Fruit fly (Drosophila melanogaster) whole organism, embryonic: Measurements from ENCODE around the gene CG7564.

ENCODE experiments used
- BEAF-32 ChIP-seq: fragments of 200-800 bp; sonication (Bioruptor generic); optimal IDR thresholded peaks from 3 replicates; lab custom pipeline; 2017; ENCODE audit warnings: missing biosample characterization, missing genetic modification characterization, mild to moderate bottlenecking, moderate library complexity, missing genetic modification reagents
- C15 ChIP-seq: fragments of 200-800 bp; sonication (Bioruptor generic); IDR thresholded peaks from 3 replicates; pipeline ENCODE4 v1.3.6; 2022; ENCODE audit warnings: missing biosample characterization, missing genetic modification characterization
- CG10209 ChIP-seq: fragments of 200-800 bp; sonication (Bioruptor generic); optimal IDR thresholded peaks from 3 replicates; lab custom pipeline; 2017; ENCODE audit warnings: missing biosample characterization, mild to moderate bottlenecking, missing genetic modification characterization, missing genetic modification reagents
- CG10979 ChIP-seq: fragments of 200-800 bp; sonication (Bioruptor generic); optimal IDR thresholded peaks from 2 replicates; lab custom pipeline; 2018; ENCODE audit warnings: missing biosample characterization, mild to moderate bottlenecking, missing genetic modification characterization, moderate library complexity
- CG11085 ChIP-seq: fragments of 200-800 bp; sonication (Bioruptor generic); IDR thresholded peaks from 2 replicates; pipeline ENCODE4 v1.3.6; 2022; ENCODE audit warnings: missing biosample characterization, missing genetic modification characterization
- CG11398 ChIP-seq: fragments of 200-800 bp; sonication (Bioruptor generic); optimal IDR thresholded peaks from 2 replicates; lab custom pipeline; 2016; ENCODE audit warnings: missing biosample characterization, missing genetic modification characterization
- CG12104 ChIP-seq: fragments of 200-800 bp; sonication (Bioruptor generic); optimal IDR thresholded peaks from 3 replicates; lab custom pipeline; 2016; ENCODE audit warnings: missing biosample characterization, missing genetic modification characterization
- CG13894 ChIP-seq: fragments of 200-800 bp; sonication (Bioruptor generic); optimal IDR thresholded peaks from 3 replicates; lab custom pipeline; 2018; ENCODE audit warnings: missing biosample characterization, mild to moderate bottlenecking, missing genetic modification characterization, moderate library complexity
- CG14860 ChIP-seq: fragments of 200-800 bp; sonication (Bioruptor generic); IDR thresholded peaks from 3 replicates; pipeline ENCODE4 v1.3.6; 2022; ENCODE audit warnings: missing biosample characterization, missing genetic modification characterization; ENCODE audit not compliant: partially characterized antibody
- CG14965 ChIP-seq: fragments of 200-800 bp; sonication (Bioruptor generic); optimal IDR thresholded peaks from 2 replicates; lab custom pipeline; 2016; ENCODE audit warnings: missing biosample characterization, missing genetic modification characterization, borderline replicate concordance
- CG15514 ChIP-seq: fragments of 200-800 bp; sonication (Bioruptor generic); optimal IDR thresholded peaks from 3 replicates; lab custom pipeline; 2017; ENCODE audit warnings: missing biosample characterization, missing genetic modification characterization, mild to moderate bottlenecking, moderate library complexity, missing genetic modification reagents
- CG17568 ChIP-seq: fragments of 200-800 bp; sonication (Bioruptor generic); optimal IDR thresholded peaks from 2 replicates; lab custom pipeline; 2018; ENCODE audit warnings: missing biosample characterization, mild to moderate bottlenecking, missing genetic modification characterization, moderate library complexity
- CG18764 ChIP-seq: fragments of 200-800 bp; sonication (Bioruptor generic); optimal IDR thresholded peaks from 3 replicates; lab custom pipeline; 2016; ENCODE audit warnings: missing biosample characterization, missing genetic modification characterization
- CG2889 ChIP-seq: fragments of 200-800 bp; sonication (Bioruptor generic); IDR thresholded peaks from 3 replicates; pipeline ENCODE4 v1.3.6; 2022; ENCODE audit warnings: missing biosample characterization, missing genetic modification characterization
- CG31224 ChIP-seq: fragments of 200-800 bp; sonication (Bioruptor generic); IDR thresholded peaks from 2 replicates; pipeline ENCODE4 v1.3.6; 2022; ENCODE audit warnings: missing biosample characterization, missing genetic modification characterization
- CG33557 ChIP-seq: fragments of 200-800 bp; sonication (Bioruptor generic); optimal IDR thresholded peaks from 2 replicates; lab custom pipeline; 2019; ENCODE audit warnings: missing biosample characterization, mild to moderate bottlenecking, missing genetic modification characterization, moderate library complexity
- CG5180 ChIP-seq: fragments of 200-800 bp; sonication (Bioruptor generic); optimal IDR thresholded peaks from 3 replicates; lab custom pipeline; 2017; ENCODE audit warnings: missing biosample characterization, missing genetic modification characterization, mild to moderate bottlenecking, moderate library complexity, missing genetic modification reagents
- CG6765 ChIP-seq: fragments of 200-800 bp; sonication (Bioruptor generic); optimal IDR thresholded peaks from 3 replicates; lab custom pipeline; 2017; ENCODE audit warnings: missing biosample characterization, mild to moderate bottlenecking, missing genetic modification characterization
- CG8924 ChIP-seq: fragments of 200-800 bp; optimal IDR thresholded peaks from 3 replicates; lab custom pipeline; 2019; ENCODE audit warnings: missing biosample characterization, mild to moderate bottlenecking, missing genetic modification characterization, moderate library complexity
- CTCF ChIP-seq: fragments of 200-800 bp; sonication (Bioruptor generic); optimal IDR thresholded peaks from 2 replicates; lab custom pipeline; 2017; ENCODE audit warnings: missing biosample characterization, mild to moderate bottlenecking, missing genetic modification characterization, moderate library complexity
- CkIIα-i1 ChIP-seq: fragments of 200-800 bp; sonication (Bioruptor generic); IDR thresholded peaks from 2 replicates; pipeline ENCODE4 v1.3.6; 2022; ENCODE audit warnings: missing biosample characterization, missing genetic modification characterization
- Dip3 ChIP-seq: fragments of 200-800 bp; sonication (Bioruptor generic); optimal IDR thresholded peaks from 3 replicates; lab custom pipeline; 2016; ENCODE audit warnings: missing biosample characterization, missing genetic modification characterization
- HmgZ ChIP-seq: fragments of 200-800 bp; sonication (Bioruptor generic); optimal IDR thresholded peaks from 2 replicates; lab custom pipeline; 2018; ENCODE audit warnings: missing biosample characterization, mild to moderate bottlenecking, missing genetic modification characterization
- Hr3 ChIP-seq: fragments of 200-800 bp; sonication (Bioruptor generic); optimal IDR thresholded peaks from 3 replicates; lab custom pipeline; 2016; ENCODE audit warnings: missing biosample characterization, missing genetic modification characterization
- Hr39 ChIP-seq: fragments of >200 bp; optimal IDR thresholded peaks from 2 replicates; lab custom pipeline; 2017
- Meics ChIP-seq: fragments of 200-800 bp; sonication (Bioruptor generic); optimal IDR thresholded peaks from 2 replicates; lab custom pipeline; 2017; ENCODE audit warnings: missing biosample characterization, mild to moderate bottlenecking, missing genetic modification characterization
- Myb ChIP-seq: fragments of 200-800 bp; sonication (Bioruptor generic); optimal IDR thresholded peaks from 2 replicates; lab custom pipeline; 2016; ENCODE audit warnings: missing biosample characterization, missing genetic modification characterization
- Optix ChIP-seq: fragments of 200-800 bp; sonication (Bioruptor generic); IDR thresholded peaks from 3 replicates; pipeline ENCODE4 v1.3.6; 2022; ENCODE audit warnings: missing biosample characterization, missing genetic modification characterization
- Ptx1 ChIP-seq: fragments of 200-800 bp; sonication (Bioruptor generic); IDR thresholded peaks from 2 replicates; pipeline ENCODE4 v1.3.6; 2022; ENCODE audit warnings: missing biosample characterization, missing genetic modification characterization
- Rx ChIP-seq: fragments of 200-800 bp; sonication (Bioruptor generic); IDR thresholded peaks from 2 replicates; pipeline ENCODE4 v1.3.6; 2022; ENCODE audit warnings: missing biosample characterization, missing genetic modification characterization
- Trl ChIP-seq, 3 experiments: fragments of >200 bp in 2 of 3; fragments of 200-800 bp in 1 of 3; sonication (Bioruptor generic) in 1 of 3; optimal IDR thresholded peaks; 2 replicates in 1 of 3; 3 replicates in 2 of 3; lab custom pipeline; 2016 to 2017; ENCODE audit warnings: missing biosample characterization in 1 of 3, missing genetic modification characterization in 1 of 3
- amos ChIP-seq: fragments of 200-800 bp; sonication (Bioruptor generic); IDR thresholded peaks from 2 replicates; pipeline ENCODE4 v1.3.6; 2022; ENCODE audit warnings: missing biosample characterization, missing genetic modification characterization; ENCODE audit not compliant: partially characterized antibody
- aop ChIP-seq: fragments of 200-800 bp; sonication (Bioruptor generic); IDR thresholded peaks from 2 replicates; pipeline ENCODE4 v1.3.6; 2022; ENCODE audit warnings: missing biosample characterization, missing genetic modification characterization
- ap ChIP-seq: fragments of 200-800 bp; sonication (Bioruptor generic); IDR thresholded peaks from 2 replicates; pipeline ENCODE4 v1.3.6; 2022; ENCODE audit warnings: missing biosample characterization, missing genetic modification characterization
- bowl ChIP-seq: fragments of 200-800 bp; sonication (Bioruptor generic); IDR thresholded peaks from 2 replicates; pipeline ENCODE4 v1.3.6; 2022; ENCODE audit warnings: missing biosample characterization, missing genetic modification characterization
- dan ChIP-seq: fragments of 200-800 bp; sonication (Bioruptor generic); IDR thresholded peaks from 2 replicates; pipeline ENCODE4 v1.3.6; 2022; ENCODE audit warnings: missing biosample characterization, missing genetic modification characterization
- danr ChIP-seq: fragments of 200-800 bp; sonication (Bioruptor generic); IDR thresholded peaks from 2 replicates; pipeline ENCODE4 v1.3.6; 2022; ENCODE audit warnings: missing biosample characterization, missing genetic modification characterization
- esg ChIP-seq: fragments of 200-800 bp; sonication (Bioruptor generic); conservative IDR thresholded peaks from 2 replicates; pipeline ENCODE4 v1.3.6; 2022; ENCODE audit warnings: missing biosample characterization, missing genetic modification characterization
- exex ChIP-seq: fragments of 200-800 bp; sonication (Bioruptor generic); optimal IDR thresholded peaks from 4 replicates; lab custom pipeline; 2018; ENCODE audit warnings: missing biosample characterization, mild to moderate bottlenecking, missing genetic modification characterization, moderate library complexity
- fd64A ChIP-seq: fragments of 200-800 bp; sonication (Bioruptor generic); optimal IDR thresholded peaks from 3 replicates; lab custom pipeline; 2018; ENCODE audit warnings: missing biosample characterization, mild to moderate bottlenecking, missing genetic modification characterization
- lab ChIP-seq: fragments of 200-800 bp; sonication (Bioruptor generic); optimal IDR thresholded peaks from 3 replicates; lab custom pipeline; 2017; ENCODE audit warnings: missing biosample characterization, missing genetic modification characterization, mild to moderate bottlenecking, moderate library complexity, missing genetic modification reagents
- mld ChIP-seq: fragments of 200-800 bp; sonication (Bioruptor generic); IDR thresholded peaks from 3 replicates; pipeline ENCODE4 v1.3.6; 2022; ENCODE audit warnings: missing biosample characterization, missing genetic modification characterization; ENCODE audit not compliant: partially characterized antibody
- nerfin-2 ChIP-seq: fragments of 200-800 bp; sonication (Bioruptor generic); IDR thresholded peaks from 2 replicates; pipeline ENCODE4 v1.3.6; 2022; ENCODE audit warnings: missing biosample characterization, missing genetic modification characterization; ENCODE audit not compliant: partially characterized antibody
- oc ChIP-seq: fragments of 200-800 bp; sonication (Bioruptor generic); optimal IDR thresholded peaks from 2 replicates; lab custom pipeline; 2018; ENCODE audit warnings: missing biosample characterization, mild to moderate bottlenecking, missing genetic modification characterization, moderate library complexity
- pita ChIP-seq: fragments of 200-800 bp; sonication (Bioruptor generic); optimal IDR thresholded peaks from 2 replicates; lab custom pipeline; 2017; ENCODE audit warnings: missing biosample characterization, mild to moderate bottlenecking, missing genetic modification characterization
- sc ChIP-seq, 3 experiments: fragments of >200 bp in 2 of 3; fragments of 200-800 bp in 1 of 3; sonication (Bioruptor generic) in 1 of 3; optimal IDR thresholded peaks; 2 replicates in 2 of 3; 3 replicates in 1 of 3; lab custom pipeline; 2017; ENCODE audit warnings: mild to moderate bottlenecking in 1 of 3, missing biosample characterization in 1 of 3, missing genetic modification characterization in 1 of 3, missing genetic modification reagents in 1 of 3
- scrt ChIP-seq: fragments of 200-800 bp; sonication (Bioruptor generic); optimal IDR thresholded peaks from 2 replicates; lab custom pipeline; 2018; ENCODE audit warnings: missing biosample characterization, mild to moderate bottlenecking, missing genetic modification characterization, moderate library complexity
- sqz ChIP-seq: fragments of 200-800 bp; sonication (Bioruptor generic); optimal IDR thresholded peaks from 3 replicates; lab custom pipeline; 2018; ENCODE audit warnings: missing biosample characterization, mild to moderate bottlenecking, missing genetic modification characterization
- ssp ChIP-seq: fragments of 200-800 bp; sonication (Bioruptor generic); IDR thresholded peaks from 2 replicates; pipeline ENCODE4 v1.3.6; 2022; ENCODE audit warnings: missing biosample characterization, missing genetic modification characterization
- tna ChIP-seq: fragments of 200-800 bp; sonication (Bioruptor generic); IDR thresholded peaks from 2 replicates; pipeline ENCODE4 v1.3.6; 2022; ENCODE audit warnings: missing biosample characterization, missing genetic modification characterization; ENCODE audit not compliant: partially characterized antibody

The CG7564 gene

dm6 chr3L:17465804-17466203, 48.3 kb upstream of the CG7564 start, which contains the start of gene QIL1 (continued):
- TF ChIP-seq Myb (GFP tag; lab: Kevin White, UChicago) (peak; percentile 26), Trl (optimal IDR thresholded peaks at IDR 0.05; lab: Kevin White, UChicago) (no peak), Trl (GFP tag; optimal IDR thresholded peaks at IDR 0.05; lab: Kevin White, UChicago) (no peak), CG11398 (GFP tag; lab: Kevin White, UChicago) (no peak), CG14965 (GFP tag; lab: Kevin White, UChicago) (no peak), sqz (no peak), tna (GFP tag; lab: Robert Waterston, UW) (no peak), Dip3 (GFP tag; lab: Kevin White, UChicago) (no peak), oc (tag; lab: Kevin White, UChicago) (no peak), Ptx1 (no peak), CG11085 (GFP tag; lab: Robert Waterston, UW) (no peak), CG10979 (tag; lab: Kevin White, UChicago) (no peak), Optix (GFP tag; lab: Robert Waterston, UW) (no peak), CG31224 (GFP tag; lab: Robert Waterston, UW) (no peak), ssp (GFP tag; lab: Robert Waterston, UW) (no peak), Rx (GFP tag; lab: Robert Waterston, UW) (no peak), pita (peak; percentile 89), nerfin-2 (GFP tag; lab: Robert Waterston, UW) (no peak), CG18764 (GFP tag; lab: Kevin White, UChicago) (no peak), amos (GFP tag; lab: Robert Waterston, UW) (peak; percentile 31; the same call in 1 of the 2 replicates), CkIIα-i1 (GFP tag; lab: Robert Waterston, UW) (no peak), Meics (no peak), CG2889 (GFP tag; lab: Robert Waterston, UW) (no peak), CG17568 (no peak), CG8924 (tag; lab: Kevin White, UChicago) (peak; percentile 28)

- peak; percentile 90 for TF ChIP-seq CG13894 (tag; lab: Kevin White, UChicago)
- TF ChIP-seq Hr39: no peak
- TF ChIP-seq CG15514: no peak
- no peak for TF ChIP-seq danr (GFP tag; lab: Robert Waterston, UW)
- no peak for TF ChIP-seq fd64A (GFP tag; lab: Kevin White, UChicago)
- peak; percentile 60 for TF ChIP-seq HmgZ
- no peak for TF ChIP-seq dan
- no peak for TF ChIP-seq esg (GFP tag; lab: Robert Waterston, UW)
- TF ChIP-seq CG14965 (GFP tag; lab: Kevin White, UChicago): no peak
- no peak for TF ChIP-seq Hr3 (GFP tag; lab: Kevin White, UChicago)
- TF ChIP-seq aop (GFP tag; lab: Robert Waterston, UW): 0 out of 2 replicates have a peak, but pooled peaks have one; percentile 11
- TF ChIP-seq CG10209 (GFP tag; lab: Kevin White, UChicago): no peak
- no peak for TF ChIP-seq CG14860 (GFP tag; lab: Robert Waterston, UW)
- TF ChIP-seq CG6765 (GFP tag; lab: Kevin White, UChicago): no peak
- TF ChIP-seq CG12104 (GFP tag; lab: Kevin White, UChicago): no peak
- no peak for TF ChIP-seq mld (GFP tag; lab: Robert Waterston, UW)
- TF ChIP-seq CG5180 (GFP tag; lab: Kevin White, UChicago): peak; percentile 87
- no peak for TF ChIP-seq BEAF-32 (GFP tag; lab: Kevin White, UChicago)
- peak; percentile 23 for TF ChIP-seq lab (GFP tag; lab: Kevin White, UChicago)
- no peak for TF ChIP-seq scrt
- TF ChIP-seq CG33557 (GFP tag; lab: Kevin White, UChicago): no peak
- TF ChIP-seq CTCF (GFP tag; lab: Kevin White, UChicago): peak; percentile 88
- TF ChIP-seq C15 (GFP tag; lab: Robert Waterston, UW): 0 out of 3 replicates have a peak, but pooled peaks have one; percentile 4
- TF ChIP-seq sc (optimal IDR thresholded peaks at IDR 0.05; lab: Kevin White, UChicago): no peak
- no peak for TF ChIP-seq sc (GFP tag; optimal IDR thresholded peaks at IDR 0.05; lab: Kevin White, UChicago)
- TF ChIP-seq bowl (GFP tag; lab: Robert Waterston, UW): 0 out of 2 replicates have a peak, but pooled peaks have one; percentile 5
- TF ChIP-seq exex (tag; lab: Kevin White, UChicago): peak; percentile 31
- TF ChIP-seq ap: no peak
These were observed 44.0 kb upstream of the CG7564 start, which contains the start of gene SecCl for dm6 chr3L:17470110-17470509. TSS of gene SecCl (plus strand) at chr3L:17470127.
